Worm (Caenorhabditis elegans): ENCODE results near the gene orc-4.

orc-4 gene

ce11 chrIII:10694294-10694693 lies 48.3 kb downstream of the orc-4 start, which contains the start of the genes Y39A1A.18 and fmo-3:
Y39A1A.18 (minus strand) TSS chrIII:10694485.
fmo-3 (plus strand) TSS chrIII:10694681.
- TF ChIP-seq fkh-6 (tag; optimal IDR thresholded peaks at IDR 0.05) (no peak), tbx-7 (tag; optimal IDR thresholded peaks at IDR 0.05) (no peak), ceh-19 (GFP tag; optimal IDR thresholded peaks at IDR 0.05) (no peak), dve-1 (tag; optimal IDR thresholded peaks at IDR 0.05) (no peak), ceh-48 (tag; optimal IDR thresholded peaks at IDR 0.05) (no peak), C08G9.2 (tag; optimal IDR thresholded peaks at IDR 0.05) (no peak), ceh-14 (tag; optimal IDR thresholded peaks at IDR 0.05) (no peak), unc-55 (GFP tag; optimal IDR thresholded peaks at IDR 0.05) (no peak), pha-2 (tag; optimal IDR thresholded peaks at IDR 0.05) (no peak), sox-2 (GFP tag; IDR thresholded peaks at IDR 0.05) (no peak), sdc-2 (tag; optimal IDR thresholded peaks at IDR 0.05) (no peak)

All from whole organism, late embryonic.